Fruit fly (Drosophila melanogaster) whole organism, embryonic: ENCODE measurements around the gene CG10802.

Experiments used
- Atf3 ChIP-seq: fragments of 200-800 bp; sonication (Bioruptor generic); optimal IDR thresholded peaks from 3 replicates; lab custom pipeline; 2016; ENCODE audit warnings: missing biosample characterization, missing genetic modification characterization
- Awh ChIP-seq: fragments of 200-800 bp; sonication (Bioruptor generic); IDR thresholded peaks from 2 replicates; pipeline ENCODE4, ENCODE4 v1.3.6; 2022; ENCODE audit warnings: missing biosample characterization, missing genetic modification characterization
- BtbVII ChIP-seq: fragments of 200-800 bp; sonication (Bioruptor generic); optimal IDR thresholded peaks from 3 replicates; lab custom pipeline; 2017; ENCODE audit warnings: missing biosample characterization, mild to moderate bottlenecking, missing genetic modification characterization
- C15 ChIP-seq: fragments of 200-800 bp; sonication (Bioruptor generic); IDR thresholded peaks from 3 replicates; pipeline ENCODE4 v1.3.6; 2022; ENCODE audit warnings: missing biosample characterization, missing genetic modification characterization
- CG11247 ChIP-seq: fragments of 200-800 bp; sonication (Bioruptor generic); IDR thresholded peaks from 2 replicates; pipeline ENCODE4 v1.3.6; 2022; ENCODE audit warnings: missing biosample characterization, missing genetic modification characterization
- CG12769 ChIP-seq: fragments of 200-800 bp; sonication (Bioruptor generic); optimal IDR thresholded peaks from 2 replicates; lab custom pipeline; 2019; ENCODE audit warnings: missing biosample characterization, mild to moderate bottlenecking, missing genetic modification characterization, moderate library complexity
- CG13775 ChIP-seq: fragments of 200-800 bp; sonication (Bioruptor generic); optimal IDR thresholded peaks from 3 replicates; lab custom pipeline; 2017; ENCODE audit warnings: missing biosample characterization, mild to moderate bottlenecking, missing genetic modification characterization
- CG14441 ChIP-seq: fragments of 200-800 bp; sonication (Bioruptor generic); IDR thresholded peaks from 2 replicates; pipeline ENCODE4 v1.3.6; 2022; ENCODE audit warnings: missing biosample characterization, missing genetic modification characterization
- CG15011 ChIP-seq: fragments of 200-800 bp; sonication (Bioruptor generic); optimal IDR thresholded peaks from 3 replicates; lab custom pipeline; 2018; ENCODE audit warnings: missing biosample characterization, mild to moderate bottlenecking, missing genetic modification characterization
- CG1647 ChIP-seq: fragments of 200-800 bp; sonication (Bioruptor generic); optimal IDR thresholded peaks from 3 replicates; lab custom pipeline; 2016; ENCODE audit warnings: missing biosample characterization, missing genetic modification characterization
- CG16815 ChIP-seq: fragments of 200-800 bp; sonication (Bioruptor generic); optimal IDR thresholded peaks from 3 replicates; lab custom pipeline; 2017; ENCODE audit warnings: missing biosample characterization, mild to moderate bottlenecking, missing genetic modification characterization
- CG18262 ChIP-seq: fragments of 200-800 bp; optimal IDR thresholded peaks from 3 replicates; lab custom pipeline; 2019; ENCODE audit warnings: missing biosample characterization, mild to moderate bottlenecking, missing genetic modification characterization, moderate library complexity
- CG18599 ChIP-seq: fragments of 200-800 bp; sonication (Bioruptor generic); optimal IDR thresholded peaks from 3 replicates; lab custom pipeline; 2017; ENCODE audit warnings: missing biosample characterization, missing genetic modification characterization, mild to moderate bottlenecking, moderate library complexity, missing genetic modification reagents
- CG18619 ChIP-seq: fragments of 200-800 bp; sonication (Bioruptor generic); optimal IDR thresholded peaks from 3 replicates; lab custom pipeline; 2017; ENCODE audit warnings: missing biosample characterization, mild to moderate bottlenecking, missing genetic modification characterization
- CG2202 ChIP-seq: fragments of 200-800 bp; sonication (Bioruptor generic); optimal IDR thresholded peaks from 2 replicates; lab custom pipeline; 2018; ENCODE audit warnings: missing biosample characterization, mild to moderate bottlenecking, missing genetic modification characterization
- CG30020 ChIP-seq: fragments of 200-800 bp; optimal IDR thresholded peaks from 2 replicates; lab custom pipeline; 2019; ENCODE audit warnings: missing biosample characterization, mild to moderate bottlenecking, missing genetic modification characterization, moderate library complexity
- CG30431 ChIP-seq: fragments of 200-800 bp; sonication (Bioruptor generic); optimal IDR thresholded peaks from 2 replicates; lab custom pipeline; 2017; ENCODE audit warnings: missing biosample characterization, missing genetic modification characterization
- CG6654 ChIP-seq: fragments of 200-800 bp; sonication (Bioruptor generic); optimal IDR thresholded peaks from 2 replicates; lab custom pipeline; 2017; ENCODE audit warnings: missing biosample characterization, mild to moderate bottlenecking, missing genetic modification characterization
- CG6813 ChIP-seq: fragments of 200-800 bp; sonication (Bioruptor generic); optimal IDR thresholded peaks from 2 replicates; lab custom pipeline; 2017; ENCODE audit warnings: missing biosample characterization, missing genetic modification characterization, mild to moderate bottlenecking, moderate library complexity, missing genetic modification reagents
- CG7372 ChIP-seq: fragments of 200-800 bp; sonication (Bioruptor generic); IDR thresholded peaks from 2 replicates; pipeline ENCODE4 v1.3.6; 2022; ENCODE audit warnings: missing biosample characterization, missing genetic modification characterization
- CG8089 ChIP-seq: fragments of 200-800 bp; sonication (Bioruptor generic); optimal IDR thresholded peaks from 3 replicates; lab custom pipeline; 2016; ENCODE audit warnings: missing biosample characterization, missing genetic modification characterization
- CG8290 ChIP-seq, 3 experiments: fragments of 200-800 bp; sonication (Bioruptor generic); optimal IDR thresholded peaks; 2 replicates each; lab custom pipeline; 2016 to 2019; ENCODE audit warnings: missing biosample characterization in 3 of 3, missing genetic modification characterization in 3 of 3, mild to moderate bottlenecking in 2 of 3, moderate library complexity in 1 of 3
- CG9876 ChIP-seq: fragments of 200-800 bp; sonication (Bioruptor generic); optimal IDR thresholded peaks from 2 replicates; lab custom pipeline; 2016; ENCODE audit warnings: missing biosample characterization, missing genetic modification characterization
- Ets65A ChIP-seq: fragments of 200-800 bp; sonication (Bioruptor generic); peaks from one replicate; lab custom pipeline; 2016; ENCODE audit warnings: missing biosample characterization, missing genetic modification characterization
- NK7.1 ChIP-seq: fragments of 200-800 bp; sonication (Bioruptor generic); optimal IDR thresholded peaks from 3 replicates; lab custom pipeline; 2016; ENCODE audit warnings: missing biosample characterization, missing genetic modification characterization
- Rfx ChIP-seq: fragments of 200-800 bp; sonication (Bioruptor generic); IDR thresholded peaks from 2 replicates; pipeline ENCODE4 v1.3.6; 2022; ENCODE audit warnings: missing biosample characterization, missing genetic modification characterization
- Sox102F ChIP-seq: fragments of 200-800 bp; sonication (Bioruptor generic); optimal IDR thresholded peaks from 2 replicates; lab custom pipeline; 2018; ENCODE audit warnings: missing biosample characterization, mild to moderate bottlenecking, missing genetic modification characterization, moderate library complexity
- abd-A ChIP-seq: fragments of 200-800 bp; sonication (Bioruptor generic); optimal IDR thresholded peaks from 3 replicates; lab custom pipeline; 2019; ENCODE audit warnings: missing biosample characterization, mild to moderate bottlenecking, missing genetic modification characterization, moderate library complexity
- ap ChIP-seq: fragments of 200-800 bp; sonication (Bioruptor generic); IDR thresholded peaks from 2 replicates; pipeline ENCODE4 v1.3.6; 2022; ENCODE audit warnings: missing biosample characterization, missing genetic modification characterization
- cwo ChIP-seq: fragments of 200-800 bp; sonication (Bioruptor generic); optimal IDR thresholded peaks from 3 replicates; lab custom pipeline; 2017; ENCODE audit warnings: missing biosample characterization, missing genetic modification characterization, mild to moderate bottlenecking, moderate library complexity, missing genetic modification reagents
- dysf ChIP-seq: fragments of 200-800 bp; sonication (Bioruptor generic); IDR thresholded peaks from 3 replicates; pipeline ENCODE4 v1.3.6; 2022; ENCODE audit warnings: missing biosample characterization, missing genetic modification characterization
- fd3F ChIP-seq: fragments of 200-800 bp; sonication (Bioruptor generic); optimal IDR thresholded peaks from 2 replicates; lab custom pipeline; 2018; ENCODE audit warnings: missing biosample characterization, mild to moderate bottlenecking, missing genetic modification characterization, moderate library complexity
- gcm ChIP-seq: fragments of 200-800 bp; sonication (Bioruptor generic); optimal IDR thresholded peaks from 2 replicates; lab custom pipeline; 2019; ENCODE audit warnings: missing biosample characterization, mild to moderate bottlenecking, missing genetic modification characterization, moderate library complexity
- gcm2 ChIP-seq: fragments of 200-800 bp; sonication (Bioruptor generic); optimal IDR thresholded peaks from 2 replicates; lab custom pipeline; 2016; ENCODE audit warnings: missing biosample characterization, missing genetic modification characterization
- gsb ChIP-seq: fragments of 200-800 bp; sonication (Bioruptor generic); IDR thresholded peaks from 2 replicates; pipeline ENCODE4 v1.3.6; 2022; ENCODE audit warnings: missing biosample characterization, missing genetic modification characterization
- gsb-n ChIP-seq: fragments of 200-800 bp; sonication (Bioruptor generic); optimal IDR thresholded peaks from 3 replicates; lab custom pipeline; 2018; ENCODE audit warnings: missing biosample characterization, mild to moderate bottlenecking, missing genetic modification characterization
- hb ChIP-seq: fragments of 200-800 bp; sonication (Bioruptor generic); IDR thresholded peaks from 3 replicates; pipeline ENCODE4 v1.3.6; 2022; ENCODE audit warnings: missing biosample characterization, missing genetic modification characterization; ENCODE audit not compliant: partially characterized antibody
- hth ChIP-seq: fragments of >200 bp; optimal IDR thresholded peaks from 2 replicates; lab custom pipeline; 2017; ENCODE audit warnings: inconsistent platforms
- ind ChIP-seq: fragments of 200-800 bp; sonication (Bioruptor generic); optimal IDR thresholded peaks from 3 replicates; lab custom pipeline; 2016; ENCODE audit warnings: missing biosample characterization, missing genetic modification characterization
- mld ChIP-seq: fragments of 200-800 bp; sonication (Bioruptor generic); IDR thresholded peaks from 3 replicates; pipeline ENCODE4 v1.3.6; 2022; ENCODE audit warnings: missing biosample characterization, missing genetic modification characterization; ENCODE audit not compliant: partially characterized antibody
- nmo ChIP-seq: fragments of 200-800 bp; sonication (Bioruptor generic); optimal IDR thresholded peaks from 2 replicates; lab custom pipeline; 2018; ENCODE audit warnings: missing biosample characterization, mild to moderate bottlenecking, missing genetic modification characterization, moderate library complexity
- org-1 ChIP-seq: fragments of 200-800 bp; sonication (Bioruptor generic); optimal IDR thresholded peaks from 2 replicates; lab custom pipeline; 2017; ENCODE audit warnings: missing biosample characterization, missing genetic modification characterization
- peb ChIP-seq: fragments of 200-800 bp; sonication (Bioruptor generic); IDR thresholded peaks from 2 replicates; pipeline ENCODE4 v1.3.6; 2022; ENCODE audit warnings: missing biosample characterization, missing genetic modification characterization
- pita ChIP-seq: fragments of 200-800 bp; sonication (Bioruptor generic); optimal IDR thresholded peaks from 2 replicates; lab custom pipeline; 2017; ENCODE audit warnings: missing biosample characterization, mild to moderate bottlenecking, missing genetic modification characterization
- salm ChIP-seq: fragments of 200-800 bp; sonication (Bioruptor generic); optimal IDR thresholded peaks from 2 replicates; lab custom pipeline; 2018; ENCODE audit warnings: missing biosample characterization, mild to moderate bottlenecking, missing genetic modification characterization
- stwl ChIP-seq: fragments of 200-800 bp; sonication (Bioruptor generic); optimal IDR thresholded peaks from 3 replicates; lab custom pipeline; 2018; ENCODE audit warnings: missing biosample characterization, mild to moderate bottlenecking, missing genetic modification characterization, moderate library complexity
- tgo ChIP-seq: fragments of 200-800 bp; sonication (Bioruptor generic); IDR thresholded peaks from 3 replicates; pipeline ENCODE4 v1.3.6; 2022; ENCODE audit warnings: missing biosample characterization, missing genetic modification characterization
- vvl ChIP-seq: fragments of 200-800 bp; sonication (Bioruptor generic); IDR thresholded peaks from 2 replicates; pipeline ENCODE4 v1.3.6; 2022; ENCODE audit warnings: missing biosample characterization, missing genetic modification characterization

Gene CG10802

DNA sequence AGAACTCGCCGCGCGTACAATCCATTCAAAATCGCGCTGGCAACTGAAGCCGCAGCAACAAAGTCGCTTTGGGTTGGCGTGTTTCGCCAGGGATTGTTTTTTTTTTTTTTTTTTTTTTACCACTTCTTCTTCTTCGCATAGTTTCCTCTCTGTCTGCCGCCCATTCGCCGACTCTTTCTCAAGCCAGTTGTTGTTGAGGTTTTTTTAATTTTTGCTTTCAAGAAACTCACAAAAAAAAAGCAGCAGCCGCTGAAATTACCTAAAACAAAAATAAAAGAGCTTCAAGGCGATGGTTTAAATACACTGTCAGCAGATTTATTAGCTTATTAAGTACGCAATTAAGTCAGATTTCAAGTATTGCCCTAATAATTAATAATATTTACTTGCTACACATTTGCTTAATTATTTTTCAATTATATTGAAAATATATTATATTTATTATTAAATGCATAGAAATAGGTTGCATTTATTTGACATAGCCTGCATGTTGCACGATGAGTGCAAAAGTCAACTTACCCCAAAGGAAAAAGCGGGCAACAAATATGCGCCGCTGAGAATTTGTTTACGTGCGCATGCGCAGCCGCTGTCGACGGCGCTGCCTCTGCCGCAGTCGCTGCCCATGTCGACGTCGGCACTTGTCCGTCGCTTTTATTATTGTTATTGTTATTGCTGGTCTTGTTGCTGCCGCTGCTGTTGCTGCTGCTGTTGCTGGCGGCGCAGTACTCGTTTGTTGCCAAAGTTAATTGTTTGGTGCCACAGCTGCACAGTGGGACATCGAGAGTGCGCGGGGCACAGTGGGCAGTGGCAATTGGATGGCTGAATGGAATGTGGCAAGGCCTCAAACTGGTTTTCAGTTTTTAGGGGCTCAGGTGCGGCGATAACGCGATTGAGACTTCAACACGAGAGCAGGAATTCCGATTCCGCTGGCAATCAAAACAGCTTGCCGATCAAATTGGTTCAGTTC lies 8.0 kb upstream of the CG10802 start, which contains the start of gene CG12206 (continued):
- peak; percentile 74 for TF ChIP-seq nmo (GFP tag; lab: Kevin White, UChicago)
- TF ChIP-seq stwl (tag; lab: Kevin White, UChicago): no peak
- no peak for TF ChIP-seq C15 (GFP tag; lab: Robert Waterston, UW)
- TF ChIP-seq pita (GFP tag; lab: Kevin White, UChicago): no peak
- TF ChIP-seq CG8089: no peak
- TF ChIP-seq mld (GFP tag; lab: Robert Waterston, UW): no peak
- no peak for TF ChIP-seq gcm2 (GFP tag; lab: Kevin White, UChicago)
- no peak for TF ChIP-seq hth
- TF ChIP-seq BtbVII: peak; percentile 62
- TF ChIP-seq CG14441 (GFP tag; lab: Robert Waterston, UW): peak; percentile 53; the same call in 1 of the 2 replicates
- peak; percentile 48 for TF ChIP-seq ind (GFP tag; lab: Kevin White, UChicago)
- TF ChIP-seq abd-A (tag; lab: Kevin White, UChicago): peak; percentile 26
- TF ChIP-seq Sox102F (GFP tag; lab: Kevin White, UChicago): peak; percentile 58
- TF ChIP-seq hb: no peak
- peak; percentile 73 for TF ChIP-seq CG18599 (GFP tag; lab: Kevin White, UChicago)
- peak; percentile 15 for TF ChIP-seq gcm (GFP tag; lab: Kevin White, UChicago)
- TF ChIP-seq org-1 (GFP tag; lab: Kevin White, UChicago): peak; percentile 16
- peak; percentile 24; the same call in 1 of the 2 replicates for TF ChIP-seq CG11247 (GFP tag; lab: Robert Waterston, UW)
- TF ChIP-seq CG18619: peak; percentile 21
- TF ChIP-seq CG16815 (GFP tag; lab: Kevin White, UChicago): peak; percentile 39
- no peak for TF ChIP-seq peb (GFP tag; lab: Robert Waterston, UW)
- TF ChIP-seq CG30020 (tag; lab: Kevin White, UChicago): no peak
- no peak for TF ChIP-seq NK7.1 (GFP tag; lab: Kevin White, UChicago)
- TF ChIP-seq fd3F: peak; percentile 43
- peak; percentile 23 for TF ChIP-seq salm (tag; lab: Kevin White, UChicago)
- TF ChIP-seq CG7372 (GFP tag; lab: Robert Waterston, UW): no peak
- peak; percentile 42 for TF ChIP-seq cwo (GFP tag; lab: Kevin White, UChicago)
- peak; percentile 25 for TF ChIP-seq CG6654 (GFP tag; lab: Kevin White, UChicago)
- TF ChIP-seq gsb-n (tag; lab: Kevin White, UChicago): peak; percentile 25
- peak; percentile 69; the same call in 2 of the 3 replicates for TF ChIP-seq dysf (GFP tag; lab: Robert Waterston, UW)
- TF ChIP-seq Awh (GFP tag; lab: Robert Waterston, UW): no peak
- peak; percentile 74 for TF ChIP-seq Ets65A
- TF ChIP-seq tgo (GFP tag; lab: Robert Waterston, UW): peak; percentile 58; the same call in 2 of the 3 replicates
- TF ChIP-seq Atf3 (GFP tag; lab: Kevin White, UChicago): no peak
- TF ChIP-seq CG13775 (GFP tag; lab: Kevin White, UChicago): peak; percentile 54
- no peak for TF ChIP-seq CG6813 (GFP tag; lab: Kevin White, UChicago)
- TF ChIP-seq CG9876 (GFP tag; lab: Kevin White, UChicago): no peak
- peak; percentile 12 for TF ChIP-seq CG15011
- no peak for TF ChIP-seq CG2202 (tag; lab: Kevin White, UChicago)
- TF ChIP-seq CG12769 (tag; lab: Kevin White, UChicago): no peak
- peak; percentile 54; the same call in 1 of the 2 replicates for TF ChIP-seq Rfx (GFP tag; lab: Robert Waterston, UW)
- TF ChIP-seq vvl (GFP tag; lab: Robert Waterston, UW): peak; percentile 35
- peak; percentile 71 for TF ChIP-seq CG18262 (tag; lab: Kevin White, UChicago)
- TF ChIP-seq CG8290 (GFP tag; optimal IDR thresholded peaks at IDR 0.05; lab: Kevin White, UChicago): no peak
- no peak for TF ChIP-seq CG8290 (tag; optimal IDR thresholded peaks at IDR 0.05; lab: Kevin White, UChicago)
- no peak; the same call in 1 of the 2 replicates for TF ChIP-seq gsb (GFP tag; lab: Robert Waterston, UW)
- no peak for TF ChIP-seq CG1647 (GFP tag; lab: Kevin White, UChicago)
- peak; percentile 11 for TF ChIP-seq CG30431
- no peak for TF ChIP-seq ap (GFP tag; lab: Robert Waterston, UW)
